Worm (Caenorhabditis elegans) whole organism, L4/young adult: ENCODE data around the gene R74.2.
A peak's percentile ranks its signal among the peaks of the same experiment; 100 is the strongest.

ENCODE experiments used
- dao-5 ChIP-seq: sonication (generic microtip); optimal IDR thresholded peaks from 2 replicates; lab custom pipeline; 2016; ENCODE audit warnings: missing genotype, missing genetic modification characterization, moderate library complexity, missing compliant biosample characterization
- him-1 ChIP-seq: sonication (generic microtip); optimal IDR thresholded peaks from 2 replicates; lab custom pipeline; 2016; ENCODE audit warnings: missing genotype, missing genetic modification reagents, missing genetic modification characterization, missing compliant biosample characterization

DNA sequence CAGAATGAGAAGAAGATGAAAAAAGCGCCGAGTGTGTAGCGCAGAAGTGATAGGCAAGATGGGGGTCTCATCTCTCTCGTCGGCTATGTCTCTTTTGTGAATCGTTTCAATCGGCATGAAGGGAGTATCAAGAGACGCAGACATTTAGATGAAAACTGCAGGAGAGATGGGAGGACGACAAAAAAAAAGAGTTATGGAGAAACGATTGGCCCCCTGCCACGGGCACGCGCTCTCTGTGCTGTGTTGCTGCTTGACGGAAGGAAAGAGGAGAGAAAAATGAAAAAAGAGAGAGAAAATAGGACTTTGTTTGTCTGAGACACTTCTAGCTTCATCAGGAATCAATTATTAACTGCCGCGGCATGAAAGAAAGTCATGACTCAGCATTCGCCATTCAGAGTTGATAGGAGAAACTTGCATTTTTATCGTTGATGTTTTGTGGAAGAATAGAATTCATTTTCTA is 35.7 kb downstream of the R74.2 start:
- TF ChIP-seq dao-5 (tag; lab: Kevin White, UChicago) (no peak), him-1 (tag; lab: Kevin White, UChicago) (peak; percentile 71)
